Fruit fly (Drosophila melanogaster) whole organism, embryonic: Measurements from ENCODE around the gene CG6830.

Experiments used
- B-H2 ChIP-seq: fragments of 200-800 bp; sonication (Bioruptor generic); optimal IDR thresholded peaks from 2 replicates; lab custom pipeline; 2018; ENCODE audit warnings: missing biosample characterization, mild to moderate bottlenecking, missing genetic modification characterization
- Bdp1 ChIP-seq: fragments of 200-800 bp; sonication (Bioruptor generic); optimal IDR thresholded peaks from 3 replicates; lab custom pipeline; 2016; ENCODE audit warnings: missing biosample characterization, missing genetic modification characterization
- Blimp-1 ChIP-seq: fragments of 200-800 bp; sonication (Bioruptor generic); optimal IDR thresholded peaks from 3 replicates; lab custom pipeline; 2018; ENCODE audit warnings: missing biosample characterization, missing genetic modification characterization, mild to moderate bottlenecking, moderate library complexity, missing genetic modification reagents
- CG10209 ChIP-seq: fragments of 200-800 bp; sonication (Bioruptor generic); optimal IDR thresholded peaks from 3 replicates; lab custom pipeline; 2017; ENCODE audit warnings: missing biosample characterization, mild to moderate bottlenecking, missing genetic modification characterization, missing genetic modification reagents
- CG10274 ChIP-seq: fragments of 200-800 bp; sonication (Bioruptor generic); optimal IDR thresholded peaks from 3 replicates; lab custom pipeline; 2017; ENCODE audit warnings: missing biosample characterization, mild to moderate bottlenecking, missing genetic modification characterization
- CG10543 ChIP-seq: fragments of 200-800 bp; sonication (Bioruptor generic); optimal IDR thresholded peaks from 3 replicates; lab custom pipeline; 2017; ENCODE audit warnings: missing biosample characterization, mild to moderate bottlenecking, missing genetic modification characterization, moderate library complexity
- CG12104 ChIP-seq: fragments of 200-800 bp; sonication (Bioruptor generic); optimal IDR thresholded peaks from 3 replicates; lab custom pipeline; 2016; ENCODE audit warnings: missing biosample characterization, missing genetic modification characterization
- CG12155 ChIP-seq: fragments of 200-800 bp; sonication (Bioruptor generic); optimal IDR thresholded peaks from 3 replicates; lab custom pipeline; 2016; ENCODE audit warnings: missing biosample characterization, missing genetic modification characterization
- CG12299 ChIP-seq: fragments of 200-800 bp; sonication (Bioruptor generic); optimal IDR thresholded peaks from 2 replicates; lab custom pipeline; 2018; ENCODE audit warnings: missing biosample characterization, mild to moderate bottlenecking, missing genetic modification characterization
- CG13296 ChIP-seq: fragments of 200-800 bp; sonication (Bioruptor generic); optimal IDR thresholded peaks from 3 replicates; lab custom pipeline; 2018; ENCODE audit warnings: missing biosample characterization, mild to moderate bottlenecking, missing genetic modification characterization
- CG13894 ChIP-seq: fragments of 200-800 bp; sonication (Bioruptor generic); optimal IDR thresholded peaks from 3 replicates; lab custom pipeline; 2018; ENCODE audit warnings: missing biosample characterization, mild to moderate bottlenecking, missing genetic modification characterization, moderate library complexity
- CG16779 ChIP-seq: fragments of 200-800 bp; sonication (Bioruptor generic); IDR thresholded peaks from 2 replicates; pipeline ENCODE4 v1.3.6; 2022; ENCODE audit warnings: missing biosample characterization, missing genetic modification characterization
- CG16863 ChIP-seq: fragments of 200-800 bp; sonication (Bioruptor generic); optimal IDR thresholded peaks from 3 replicates; lab custom pipeline; 2016; ENCODE audit warnings: missing biosample characterization, missing genetic modification characterization
- CG17361 ChIP-seq: fragments of 200-800 bp; sonication (Bioruptor generic); IDR thresholded peaks from 3 replicates; pipeline ENCODE4 v1.3.6; 2022; ENCODE audit warnings: missing biosample characterization, missing genetic modification characterization
- CG17802 ChIP-seq: fragments of 200-800 bp; sonication (Bioruptor generic); optimal IDR thresholded peaks from 2 replicates; lab custom pipeline; 2018; ENCODE audit warnings: missing biosample characterization, mild to moderate bottlenecking, missing genetic modification characterization, moderate library complexity
- CG18262 ChIP-seq: fragments of 200-800 bp; optimal IDR thresholded peaks from 3 replicates; lab custom pipeline; 2019; ENCODE audit warnings: missing biosample characterization, mild to moderate bottlenecking, missing genetic modification characterization, moderate library complexity
- CG2199 ChIP-seq: fragments of 200-800 bp; sonication (Bioruptor generic); IDR thresholded peaks from 3 replicates; pipeline ENCODE4 v1.3.6; 2022; ENCODE audit warnings: missing biosample characterization, missing genetic modification characterization
- CG31224 ChIP-seq: fragments of 200-800 bp; sonication (Bioruptor generic); IDR thresholded peaks from 2 replicates; pipeline ENCODE4 v1.3.6; 2022; ENCODE audit warnings: missing biosample characterization, missing genetic modification characterization
- CG31365 ChIP-seq: fragments of 200-800 bp; sonication (Bioruptor generic); optimal IDR thresholded peaks from 2 replicates; lab custom pipeline; 2018; ENCODE audit warnings: missing biosample characterization, mild to moderate bottlenecking, missing genetic modification characterization
- CG4282 ChIP-seq: fragments of 200-800 bp; sonication (Bioruptor generic); optimal IDR thresholded peaks from 2 replicates; lab custom pipeline; 2016; ENCODE audit warnings: missing biosample characterization, missing genetic modification characterization
- CG7839 ChIP-seq: fragments of 200-800 bp; sonication (Bioruptor generic); optimal IDR thresholded peaks from 3 replicates; lab custom pipeline; 2018; ENCODE audit warnings: missing biosample characterization, mild to moderate bottlenecking, missing genetic modification characterization, moderate library complexity
- CG8478 ChIP-seq: fragments of >200 bp; optimal IDR thresholded peaks from 2 replicates; lab custom pipeline; 2018
- CG9727 ChIP-seq: fragments of 200-800 bp; sonication (Bioruptor generic); optimal IDR thresholded peaks from 3 replicates; lab custom pipeline; 2017; ENCODE audit warnings: missing biosample characterization, mild to moderate bottlenecking, missing genetic modification characterization
- CG9876 ChIP-seq: fragments of 200-800 bp; sonication (Bioruptor generic); optimal IDR thresholded peaks from 2 replicates; lab custom pipeline; 2016; ENCODE audit warnings: missing biosample characterization, missing genetic modification characterization
- CoRest ChIP-seq: fragments of 200-800 bp; sonication (Bioruptor generic); optimal IDR thresholded peaks from 3 replicates; lab custom pipeline; 2018; ENCODE audit warnings: missing biosample characterization, mild to moderate bottlenecking, missing genetic modification characterization, moderate library complexity
- D ChIP-seq, 2 experiments: fragments of 200-800 bp in 1 of 2; fragments of >200 bp in 1 of 2; sonication (Bioruptor generic) in 1 of 2; optimal IDR thresholded peaks; 2 replicates in 1 of 2; 3 replicates in 1 of 2; lab custom pipeline; 2017; ENCODE audit warnings: mild to moderate bottlenecking in 1 of 2, missing biosample characterization in 1 of 2, missing genetic modification characterization in 1 of 2, missing genetic modification reagents in 1 of 2
- Ets97D ChIP-seq: fragments of 200-800 bp; sonication (Bioruptor generic); optimal IDR thresholded peaks from 3 replicates; lab custom pipeline; 2016; ENCODE audit warnings: missing biosample characterization, missing genetic modification characterization
- Fer1 ChIP-seq: fragments of 200-800 bp; sonication (Bioruptor generic); optimal IDR thresholded peaks from 2 replicates; lab custom pipeline; 2017; ENCODE audit warnings: missing biosample characterization, mild to moderate bottlenecking, missing genetic modification characterization
- Gsc ChIP-seq: fragments of 200-800 bp; sonication (Bioruptor generic); IDR thresholded peaks from 2 replicates; pipeline ENCODE4 v1.3.6; 2022; ENCODE audit warnings: missing biosample characterization, missing genetic modification characterization
- HLHmδ ChIP-seq: fragments of 200-800 bp; sonication (Bioruptor generic); optimal IDR thresholded peaks from 2 replicates; lab custom pipeline; 2018; ENCODE audit warnings: missing biosample characterization, mild to moderate bottlenecking, missing genetic modification characterization, moderate library complexity
- Hand ChIP-seq: fragments of 200-800 bp; sonication (Bioruptor generic); optimal IDR thresholded peaks from 2 replicates; lab custom pipeline; 2017; ENCODE audit warnings: mild to moderate bottlenecking, missing biosample characterization, missing genetic modification reagents, missing genetic modification characterization
- Jarid2 ChIP-seq: fragments of 200-800 bp; sonication (Bioruptor generic); optimal IDR thresholded peaks from 3 replicates; lab custom pipeline; 2017; ENCODE audit warnings: mild to moderate bottlenecking, missing biosample characterization, missing genetic modification reagents, missing genetic modification characterization
- Lhr ChIP-seq: fragments of 200-800 bp; sonication (Bioruptor generic); optimal IDR thresholded peaks from 3 replicates; lab custom pipeline; 2017; ENCODE audit warnings: mild to moderate bottlenecking, missing biosample characterization, missing genetic modification reagents, missing genetic modification characterization
- Lpt ChIP-seq: fragments of >200 bp; optimal IDR thresholded peaks from 2 replicates; lab custom pipeline; 2018; ENCODE audit warnings: missing biosample characterization, missing genetic modification characterization
- MBD-R2 ChIP-seq: fragments of 200-800 bp; sonication (Bioruptor generic); IDR thresholded peaks from 2 replicates; pipeline ENCODE4 v1.3.6; 2022; ENCODE audit warnings: missing biosample characterization, missing genetic modification characterization
- Poxn ChIP-seq: fragments of 200-800 bp; sonication (Bioruptor generic); IDR thresholded peaks from 2 replicates; pipeline ENCODE4 v1.3.6; 2022; ENCODE audit warnings: missing biosample characterization, missing genetic modification characterization
- aop ChIP-seq: fragments of 200-800 bp; sonication (Bioruptor generic); IDR thresholded peaks from 2 replicates; pipeline ENCODE4 v1.3.6; 2022; ENCODE audit warnings: missing biosample characterization, missing genetic modification characterization
- bab2 ChIP-seq: fragments of 200-800 bp; sonication (Bioruptor generic); optimal IDR thresholded peaks from 2 replicates; lab custom pipeline; 2016; ENCODE audit warnings: missing biosample characterization, missing genetic modification characterization
- cad ChIP-seq: fragments of >200 bp; optimal IDR thresholded peaks from 2 replicates; lab custom pipeline; 2017; ENCODE audit warnings: missing biosample characterization, missing genetic modification characterization
- dysf ChIP-seq: fragments of 200-800 bp; sonication (Bioruptor generic); IDR thresholded peaks from 3 replicates; pipeline ENCODE4 v1.3.6; 2022; ENCODE audit warnings: missing biosample characterization, missing genetic modification characterization
- fd102C ChIP-seq: fragments of 200-800 bp; sonication (Bioruptor generic); optimal IDR thresholded peaks from 2 replicates; lab custom pipeline; 2018; ENCODE audit warnings: missing biosample characterization, mild to moderate bottlenecking, missing genetic modification characterization, moderate library complexity
- gro ChIP-seq: fragments of 200-800 bp; sonication (Bioruptor generic); optimal IDR thresholded peaks from 2 replicates; lab custom pipeline; 2016; ENCODE audit warnings: missing biosample characterization, missing genetic modification characterization
- nerfin-2 ChIP-seq: fragments of 200-800 bp; sonication (Bioruptor generic); IDR thresholded peaks from 2 replicates; pipeline ENCODE4 v1.3.6; 2022; ENCODE audit warnings: missing biosample characterization, missing genetic modification characterization; ENCODE audit not compliant: partially characterized antibody
- repo ChIP-seq: fragments of 200-800 bp; sonication (Bioruptor generic); optimal IDR thresholded peaks from 2 replicates; lab custom pipeline; 2016; ENCODE audit warnings: missing biosample characterization, missing genetic modification characterization
- run ChIP-seq: fragments of 200-800 bp; sonication (Bioruptor generic); optimal IDR thresholded peaks from 3 replicates; lab custom pipeline; 2018; ENCODE audit warnings: missing biosample characterization, mild to moderate bottlenecking, missing genetic modification characterization
- stc ChIP-seq: fragments of 200-800 bp; sonication (Bioruptor generic); IDR thresholded peaks from 2 replicates; pipeline ENCODE4 v1.3.6; 2022; ENCODE audit warnings: missing biosample characterization, missing genetic modification characterization
- tgo ChIP-seq: fragments of 200-800 bp; sonication (Bioruptor generic); IDR thresholded peaks from 3 replicates; pipeline ENCODE4 v1.3.6; 2022; ENCODE audit warnings: missing biosample characterization, missing genetic modification characterization
- tx ChIP-seq: fragments of 200-800 bp; sonication (Bioruptor generic); optimal IDR thresholded peaks from 2 replicates; lab custom pipeline; 2016; ENCODE audit warnings: missing biosample characterization, missing genetic modification characterization
- unc-4 ChIP-seq: fragments of 200-800 bp; sonication (Bioruptor generic); IDR thresholded peaks from 2 replicates; pipeline ENCODE4 v1.3.6; 2022; ENCODE audit warnings: missing biosample characterization, missing genetic modification characterization; ENCODE audit not compliant: partially characterized antibody
- yki ChIP-seq: fragments of >200 bp; optimal IDR thresholded peaks from 3 replicates; lab custom pipeline; 2018
- zen ChIP-seq: fragments of 200-800 bp; sonication (Bioruptor generic); optimal IDR thresholded peaks from 3 replicates; lab custom pipeline; 2018; ENCODE audit warnings: missing biosample characterization, mild to moderate bottlenecking, missing genetic modification characterization, moderate library complexity

CG6830 gene

dm6 chr3R:11678016-11678415, 6.1 kb downstream of the CG6830 start, which contains the start of gene CG18476 (continued):
- TF ChIP-seq nerfin-2 (GFP tag; lab: Robert Waterston, UW) (no peak), CG16779 (GFP tag; lab: Robert Waterston, UW) (peak; percentile 87), CG9727 (GFP tag; lab: Kevin White, UChicago) (peak; percentile 91), tgo (GFP tag; lab: Robert Waterston, UW) (peak; percentile 94), Gsc (peak; percentile 68; the same call in 1 of the 2 replicates), CG12155 (peak; percentile 84), fd102C (GFP tag; lab: Kevin White, UChicago) (peak; percentile 6), B-H2 (peak; percentile 78), Bdp1 (GFP tag; lab: Kevin White, UChicago) (peak; percentile 29), cad (no peak), Blimp-1 (GFP tag; lab: Kevin White, UChicago) (peak; percentile 92), CG31365 (tag; lab: Kevin White, UChicago) (peak; percentile 32), CG10543 (peak; percentile 66), run (tag; lab: Kevin White, UChicago) (peak; percentile 81), bab2 (GFP tag; lab: Kevin White, UChicago) (peak; percentile 76), CG13894 (tag; lab: Kevin White, UChicago) (peak; percentile 84), CG4282 (no peak), dysf (peak; percentile 96), CG13296 (GFP tag; lab: Kevin White, UChicago) (peak; percentile 92), CG18262 (tag; lab: Kevin White, UChicago) (peak; percentile 94), Lhr (GFP tag; lab: Kevin White, UChicago) (peak; percentile 64), gro (GFP tag; lab: Kevin White, UChicago) (peak; percentile 80), CG31224 (GFP tag; lab: Robert Waterston, UW) (peak; percentile 86), HLHmδ (no peak), CG17361 (GFP tag; lab: Robert Waterston, UW) (peak; percentile 96), tx (GFP tag; lab: Kevin White, UChicago) (no peak), CG8478 (lab: Kevin White, UChicago) (no peak), MBD-R2 (GFP tag; lab: Robert Waterston, UW) (peak; percentile 90), CG12299 (tag; lab: Kevin White, UChicago) (peak; percentile 89), CG16863 (GFP tag; lab: Kevin White, UChicago) (peak; percentile 55), aop (GFP tag; lab: Robert Waterston, UW) (no peak), repo (peak; percentile 21), Fer1 (GFP tag; lab: Kevin White, UChicago) (peak; percentile 90), CG12104 (GFP tag; lab: Kevin White, UChicago) (peak; percentile 89), Poxn (GFP tag; lab: Robert Waterston, UW) (peak; percentile 71), CG9876 (GFP tag; lab: Kevin White, UChicago) (no peak), CG10274 (GFP tag; lab: Kevin White, UChicago) (peak; percentile 43), unc-4 (GFP tag; lab: Robert Waterston, UW) (no peak), CoRest (tag; lab: Kevin White, UChicago) (peak; percentile 96), Lpt (no peak), Ets97D (GFP tag; lab: Kevin White, UChicago) (peak; percentile 61), CG7839 (tag; lab: Kevin White, UChicago) (peak; percentile 96), D (optimal IDR thresholded peaks at IDR 0.05; lab: Kevin White, UChicago) (no peak), D (GFP tag; optimal IDR thresholded peaks at IDR 0.05; lab: Kevin White, UChicago) (peak; percentile 84), CG17802 (peak; percentile 79), Hand (peak; percentile 67), zen (tag; lab: Kevin White, UChicago) (peak; percentile 94), CG10209 (peak; percentile 89), yki (lab: Kevin White, UChicago) (no peak), Jarid2 (GFP tag; lab: Kevin White, UChicago) (peak; percentile 29), CG2199 (GFP tag; lab: Robert Waterston, UW) (peak; percentile 90), stc (peak; percentile 94)
